Worm (Caenorhabditis elegans): ENCODE results near the gene C40H1.9.

Gene C40H1.9

DNA sequence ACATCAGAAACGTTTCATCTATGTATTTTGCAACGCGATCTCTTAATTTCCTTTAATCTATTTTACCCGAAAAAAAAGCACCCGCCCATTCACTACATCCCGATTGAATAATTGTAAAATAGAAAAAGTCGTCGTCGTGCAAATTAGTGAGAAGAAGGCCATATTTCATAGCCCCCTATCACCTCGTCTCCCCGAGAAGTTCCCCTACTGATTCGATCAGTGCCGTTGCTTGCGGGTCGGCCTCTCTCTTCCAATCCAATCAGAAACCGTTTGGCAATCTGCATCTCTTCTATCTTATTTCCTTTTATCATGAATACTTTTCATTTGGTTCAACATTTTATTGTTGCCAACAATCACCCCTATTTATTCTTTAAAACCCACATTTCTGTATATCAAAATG, 20.6 kb upstream of the C40H1.9 start:
- TF ChIP-seq mes-2 (tag; optimal IDR thresholded peaks at IDR 0.05; ENCODE audit: poor library complexity, severe bottlenecking) = no peak
- TF ChIP-seq ztf-7 (tag; optimal IDR thresholded peaks at IDR 0.05) = no peak
- peak in 1 of 2 experiments; percentile 71 for TF ChIP-seq unc-62 (GFP tag; optimal IDR thresholded peaks at IDR 0.05 in 1 of 2)
- TF ChIP-seq unc-62 (tag; optimal IDR thresholded peaks at IDR 0.05) = no peak
- no peak for TF ChIP-seq D1046.2 (GFP tag; IDR thresholded peaks at IDR 0.05)
- no peak for TF ChIP-seq lin-29 (GFP tag; IDR thresholded peaks at IDR 0.05)
- no peak for TF ChIP-seq skn-1 (tag; optimal IDR thresholded peaks at IDR 0.05)

DNA sequence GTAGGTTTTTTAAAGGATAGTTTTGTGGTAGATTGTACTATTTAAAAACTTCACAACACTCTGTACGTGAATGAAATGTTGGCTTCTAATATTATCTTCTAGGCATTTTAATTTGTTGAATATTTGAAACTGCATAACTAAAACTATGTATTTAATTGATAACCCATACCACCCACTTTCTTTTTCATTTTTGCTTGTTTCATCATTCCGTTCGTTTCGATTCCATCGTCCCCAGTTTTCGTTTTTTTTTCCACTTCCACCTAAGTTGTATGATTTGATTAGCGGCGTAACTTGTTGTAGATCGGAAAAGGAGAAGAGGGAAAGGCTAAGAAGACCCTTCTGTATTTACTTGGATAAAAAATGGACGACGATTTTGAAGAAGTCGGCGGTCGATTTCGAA, 19.8 kb upstream of the C40H1.9 start, which contains the start of gene K01B6.3:
Gene K01B6.3, plus strand, starts transcription at position 301 of the 400 bp plus-strand sequence.
- TF ChIP-seq zag-1 (tag; optimal IDR thresholded peaks at IDR 0.05) = no peak
- no peak for TF ChIP-seq tag-97 (GFP tag; IDR thresholded peaks at IDR 0.05)
- no peak for TF ChIP-seq cey-2 (tag; optimal IDR thresholded peaks at IDR 0.05; ENCODE audit: borderline replicate concordance, insufficient read depth)
- no peak for TF ChIP-seq dve-1 (tag; optimal IDR thresholded peaks at IDR 0.05; ENCODE audit: insufficient read depth)
- no peak for TF ChIP-seq unc-62 (GFP tag; optimal IDR thresholded peaks at IDR 0.05 in 1 of 2)
- no peak for TF ChIP-seq unc-62 (tag; optimal IDR thresholded peaks at IDR 0.05)
- no peak for TF ChIP-seq unc-130 (GFP tag; optimal IDR thresholded peaks at IDR 0.05)
- no peak for TF ChIP-seq pha-4 (GFP tag; IDR thresholded peaks at IDR 0.05)
- TF ChIP-seq pha-4 (tag; optimal IDR thresholded peaks at IDR 0.05) = no peak
- no peak for TF ChIP-seq T26A8.4 (GFP tag; IDR thresholded peaks at IDR 0.05)
- no peak for TF ChIP-seq F44E2.7 (GFP tag; IDR thresholded peaks at IDR 0.05)
- TF ChIP-seq egl-43 (GFP tag; IDR thresholded peaks at IDR 0.05) = no peak
- TF ChIP-seq hmg-1.1 (GFP tag; IDR thresholded peaks at IDR 0.05) = no peak
- TF ChIP-seq skn-1 (tag; optimal IDR thresholded peaks at IDR 0.05) = no peak

DNA sequence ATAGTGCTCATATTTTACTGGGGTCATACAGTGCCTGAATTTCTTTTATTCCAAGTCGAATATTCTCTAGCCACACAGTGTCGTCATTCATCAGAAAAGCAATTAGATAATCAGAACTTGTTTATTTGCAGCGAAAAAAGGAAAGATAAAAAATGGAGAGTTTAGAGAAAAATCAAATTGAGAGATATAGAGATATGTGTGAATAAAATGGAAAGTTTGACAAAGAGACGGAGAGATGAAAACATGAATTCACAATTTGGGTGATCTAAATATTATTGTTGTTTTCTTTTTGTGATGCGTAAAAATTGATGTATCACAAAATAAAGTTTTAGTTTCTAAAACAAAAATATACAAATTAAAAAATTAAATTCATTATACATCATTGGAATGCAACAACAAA, 19.1 kb upstream of the C40H1.9 start:
- TF ChIP-seq set-16 (GFP tag; IDR thresholded peaks at IDR 0.05) (no peak), nhr-28 (tag; optimal IDR thresholded peaks at IDR 0.05) (peak; percentile 32), daf-12 (tag; optimal IDR thresholded peaks at IDR 0.05) (no peak)

DNA sequence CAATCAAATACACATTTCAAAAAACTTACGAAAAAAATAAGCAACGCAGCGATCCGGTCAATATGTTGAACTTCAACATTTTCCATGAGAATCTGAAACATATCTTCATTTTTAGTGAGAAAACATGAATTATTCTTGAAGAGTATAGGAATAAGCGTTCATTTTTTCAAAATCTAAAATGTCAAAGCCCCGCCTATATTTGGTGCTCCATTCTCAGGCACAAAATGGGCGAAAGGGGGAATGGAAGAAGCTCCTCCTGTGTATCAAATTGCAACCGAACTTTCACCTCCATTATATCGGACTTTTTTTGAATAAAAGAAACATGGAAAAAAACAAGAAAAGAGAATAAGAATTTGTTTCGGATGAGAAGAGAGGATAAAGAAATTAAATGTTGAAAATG, 13.1 kb upstream of the C40H1.9 start, which contains the start of gene srx-45:
Gene srx-45, minus strand, starts transcription at position 101 of the 400 bp plus-strand sequence.
- TF ChIP-seq ces-1 (GFP tag; optimal IDR thresholded peaks at IDR 0.05) (no peak), hif-1 (tag; optimal IDR thresholded peaks at IDR 0.05) (no peak), dmd-8 (GFP tag; IDR thresholded peaks at IDR 0.05) (no peak), F44E2.7 (GFP tag; IDR thresholded peaks at IDR 0.05) (no peak), F37D6.2 (tag; optimal IDR thresholded peaks at IDR 0.05) (no peak), zag-1 (tag; optimal IDR thresholded peaks at IDR 0.05) (no peak), attf-4 (tag; optimal IDR thresholded peaks at IDR 0.05) (no peak), nhr-6 (tag; optimal IDR thresholded peaks at IDR 0.05) (no peak)

DNA sequence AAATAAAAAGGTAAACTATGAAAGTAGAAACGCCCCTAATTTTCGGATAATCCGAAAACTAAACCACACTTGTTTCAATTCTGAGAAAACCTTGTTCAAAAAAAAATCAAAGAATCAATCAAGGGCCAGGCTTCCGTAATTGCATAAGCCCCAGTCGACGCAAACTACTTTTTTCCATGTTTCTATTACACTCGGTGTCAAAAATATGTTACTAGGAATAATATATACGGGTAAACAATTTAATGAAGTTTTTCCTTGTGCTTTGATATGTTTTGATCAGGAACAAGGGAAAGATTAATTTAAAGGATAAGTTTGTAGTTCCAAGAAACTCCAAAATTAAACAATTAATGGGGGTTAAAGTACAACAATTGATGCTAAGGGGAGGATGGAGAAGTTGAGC, 9.9 kb upstream of the C40H1.9 start:
- no peak for TF ChIP-seq hmg-1.1 (GFP tag; IDR thresholded peaks at IDR 0.05)
- TF ChIP-seq ceh-82 (tag; optimal IDR thresholded peaks at IDR 0.05) = no peak
- TF ChIP-seq nhr-11 (tag; optimal IDR thresholded peaks at IDR 0.05) = peak; percentile 34
- TF ChIP-seq nhr-10 (tag; optimal IDR thresholded peaks at IDR 0.05) = no peak
- TF ChIP-seq hlh-11 (tag; optimal IDR thresholded peaks at IDR 0.05) = no peak
- TF ChIP-seq unc-62 (GFP tag; optimal IDR thresholded peaks at IDR 0.05 in 1 of 2) = peak in 1 of 2 experiments; percentile 11
- no peak for TF ChIP-seq unc-62 (tag; optimal IDR thresholded peaks at IDR 0.05)

DNA sequence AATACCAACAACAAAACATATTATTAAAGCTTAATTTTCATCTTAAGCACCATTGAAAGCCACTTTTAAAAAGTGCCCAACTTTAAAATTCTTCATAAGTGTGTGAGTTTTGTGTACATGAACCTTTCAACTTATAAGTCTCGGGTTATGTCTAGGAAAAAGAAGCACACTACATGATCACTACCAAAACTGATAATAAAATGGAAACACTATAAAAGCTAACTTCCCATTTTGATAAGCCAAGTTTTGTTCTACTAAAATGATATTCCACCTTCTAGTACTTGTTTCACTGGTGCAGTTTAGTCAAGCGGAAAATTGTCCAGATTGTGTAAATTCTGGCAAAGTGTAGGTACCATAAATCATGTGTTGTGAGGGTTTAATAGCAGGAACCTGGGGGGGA, 5.3 kb upstream of the C40H1.9 start, which contains the start of gene C40H1.8:
Gene C40H1.8, plus strand, starts transcription at position 242 of the 400 bp plus-strand sequence.
- TF ChIP-seq Y75B8A.6 (GFP tag; IDR thresholded peaks at IDR 0.05) (no peak), hlh-30 (tag; optimal IDR thresholded peaks at IDR 0.05; ENCODE audit: insufficient read depth) (peak; percentile 0), arid-1 (GFP tag; conservative IDR thresholded peaks at IDR 0.05) (no peak), pqm-1 (tag; optimal IDR thresholded peaks at IDR 0.05) (peak; percentile 15), zfp-3 (GFP tag; conservative IDR thresholded peaks at IDR 0.05) (no peak), mxl-2 (GFP tag; conservative IDR thresholded peaks at IDR 0.05) (no peak), egl-43 (GFP tag; IDR thresholded peaks at IDR 0.05) (no peak), ZK337.2 (GFP tag; IDR thresholded peaks at IDR 0.05) (no peak), lin-39 (tag; optimal IDR thresholded peaks at IDR 0.05) (no peak), nhr-28 (tag; optimal IDR thresholded peaks at IDR 0.05) (peak; percentile 88), dmd-8 (GFP tag; IDR thresholded peaks at IDR 0.05) (no peak), zfp-2 (tag; optimal IDR thresholded peaks at IDR 0.05) (no peak), lir-3 (tag; optimal IDR thresholded peaks at IDR 0.05) (no peak), cey-2 (tag; optimal IDR thresholded peaks at IDR 0.05; ENCODE audit: borderline replicate concordance, insufficient read depth) (no peak)
